Fruit fly (Drosophila melanogaster) whole organism, wandering third instar larva: ENCODE results near the gene indra.

Experiments used
- Abd-B ChIP-seq: fragments of >200 bp; optimal IDR thresholded peaks from 2 replicates; lab custom pipeline; 2017; ENCODE audit warnings: missing biosample characterization, missing genetic modification characterization
- CG32264 ChIP-seq: fragments of 200-800 bp; sonication (Bioruptor generic); optimal IDR thresholded peaks from 2 replicates; lab custom pipeline; 2016; ENCODE audit warnings: missing biosample characterization, missing genetic modification characterization
- CG9705 ChIP-seq: fragments of 200-800 bp; sonication (Bioruptor generic); optimal IDR thresholded peaks from 2 replicates; lab custom pipeline; 2018; ENCODE audit warnings: missing biosample characterization, mild to moderate bottlenecking, missing genetic modification characterization
- Dfd ChIP-seq: fragments of >200 bp; optimal IDR thresholded peaks from 2 replicates; lab custom pipeline; 2017; ENCODE audit warnings: missing biosample characterization, missing genetic modification characterization
- Hnf4 ChIP-seq: fragments of 200-800 bp; sonication (Bioruptor generic); optimal IDR thresholded peaks from 2 replicates; lab custom pipeline; 2016; ENCODE audit warnings: missing biosample characterization, mild to moderate bottlenecking, missing genetic modification characterization
- Myc ChIP-seq: fragments of >200 bp; optimal IDR thresholded peaks from 2 replicates; lab custom pipeline; 2017
- Vsx2 ChIP-seq: fragments of 200-300, 225-300 bp; sonication (Bioruptor generic); optimal IDR thresholded peaks from 2 replicates; lab custom pipeline; 2018; ENCODE audit warnings: missing biosample characterization, missing genetic modification characterization; ENCODE audit not compliant: partially characterized antibody
- ey ChIP-seq: fragments of 200-800 bp; sonication (Bioruptor generic); optimal IDR thresholded peaks from 2 replicates; lab custom pipeline; 2016; ENCODE audit warnings: missing biosample characterization, missing genetic modification characterization
- fru ChIP-seq: fragments of 200-800 bp; sonication (Bioruptor generic); optimal IDR thresholded peaks from 3 replicates; lab custom pipeline; 2016; ENCODE audit warnings: missing biosample characterization, mild to moderate bottlenecking, missing genetic modification characterization
- h ChIP-seq: fragments of 200-800 bp; sonication (Bioruptor generic); optimal IDR thresholded peaks from 3 replicates; lab custom pipeline; 2016; ENCODE audit warnings: missing biosample characterization, mild to moderate bottlenecking, missing genetic modification characterization
- jim ChIP-seq: fragments of 175-275, 200-325 bp; sonication (Bioruptor generic); optimal IDR thresholded peaks from 2 replicates; lab custom pipeline; 2016; ENCODE audit warnings: missing biosample characterization, mild to moderate bottlenecking, missing genetic modification characterization
- psq ChIP-seq: fragments of 200-800 bp; sonication (Bioruptor generic); optimal IDR thresholded peaks from 3 replicates; lab custom pipeline; 2017; ENCODE audit warnings: missing biosample characterization, mild to moderate bottlenecking, missing genetic modification characterization, moderate library complexity
- tai ChIP-seq: sonication (Bioruptor generic); optimal IDR thresholded peaks from 2 replicates; lab custom pipeline; 2016; ENCODE audit warnings: missing biosample characterization, missing genetic modification characterization

- TF ChIP-seq Dfd (GFP tag; lab: Kevin White, UChicago) (no peak), CG9705 (no peak), Hnf4 (GFP tag; lab: Kevin White, UChicago) (no peak), psq (no peak), Vsx2 (GFP tag; lab: Kevin White, UChicago) (no peak), Myc (lab: Kevin White, UChicago) (no peak), CG32264 (GFP tag; lab: Kevin White, UChicago) (no peak), tai (GFP tag; lab: Kevin White, UChicago) (no peak), Abd-B (GFP tag; lab: Kevin White, UChicago) (no peak), h (GFP tag; lab: Kevin White, UChicago) (no peak), jim (GFP tag; lab: Kevin White, UChicago) (no peak), ey (GFP tag; lab: Kevin White, UChicago) (no peak), fru (GFP tag; lab: Kevin White, UChicago) (no peak)
Observed at dm6 chr3L:1302950-1303352, 39.3 kb downstream of the indra start.
